Fruit fly (Drosophila melanogaster) whole organism, wandering third instar larva: ENCODE results near the gene Cyp4c3.

Source experiments
- Abd-B ChIP-seq: fragments of >200 bp; optimal IDR thresholded peaks from 2 replicates; lab custom pipeline; 2017; ENCODE audit warnings: missing biosample characterization, missing genetic modification characterization
- CG32264 ChIP-seq: fragments of 200-800 bp; sonication (Bioruptor generic); optimal IDR thresholded peaks from 2 replicates; lab custom pipeline; 2016; ENCODE audit warnings: missing biosample characterization, missing genetic modification characterization
- CG9705 ChIP-seq: fragments of 200-800 bp; sonication (Bioruptor generic); optimal IDR thresholded peaks from 2 replicates; lab custom pipeline; 2018; ENCODE audit warnings: missing biosample characterization, mild to moderate bottlenecking, missing genetic modification characterization
- CrebA ChIP-seq: fragments of 200-800 bp; sonication (Bioruptor generic); optimal IDR thresholded peaks from 2 replicates; lab custom pipeline; 2016; ENCODE audit warnings: missing biosample characterization, mild to moderate bottlenecking, missing genetic modification characterization, borderline replicate concordance
- Dfd ChIP-seq: fragments of >200 bp; optimal IDR thresholded peaks from 2 replicates; lab custom pipeline; 2017; ENCODE audit warnings: missing biosample characterization, missing genetic modification characterization
- Dif ChIP-seq: fragments of 200-275, 200-300 bp; sonication (Bioruptor generic); optimal IDR thresholded peaks from 2 replicates; lab custom pipeline; 2018; ENCODE audit warnings: missing biosample characterization, missing genetic modification characterization; ENCODE audit not compliant: partially characterized antibody
- GATAd ChIP-seq: sonication (Bioruptor generic); optimal IDR thresholded peaks from 2 replicates; lab custom pipeline; 2016; ENCODE audit warnings: missing biosample characterization, missing genetic modification characterization
- HLH106 ChIP-seq: fragments of 200-800 bp; optimal IDR thresholded peaks from 3 replicates; lab custom pipeline; 2019; ENCODE audit warnings: missing biosample characterization, mild to moderate bottlenecking, missing genetic modification characterization, moderate library complexity
- Hnf4 ChIP-seq: fragments of 200-800 bp; sonication (Bioruptor generic); optimal IDR thresholded peaks from 2 replicates; lab custom pipeline; 2016; ENCODE audit warnings: missing biosample characterization, mild to moderate bottlenecking, missing genetic modification characterization
- Hr78 ChIP-seq: fragments of >200 bp; optimal IDR thresholded peaks from 2 replicates; lab custom pipeline; 2017; ENCODE audit warnings: missing biosample characterization, missing genetic modification characterization
- Mio ChIP-seq: sonication (Bioruptor generic); optimal IDR thresholded peaks from 2 replicates; lab custom pipeline; 2016; ENCODE audit warnings: missing biosample characterization, missing genetic modification characterization
- Myc ChIP-seq: fragments of >200 bp; optimal IDR thresholded peaks from 2 replicates; lab custom pipeline; 2017
- N ChIP-seq: fragments of >200 bp; optimal IDR thresholded peaks from 2 replicates; lab custom pipeline; 2018; ENCODE audit warnings: missing biosample characterization, missing external identifiers, missing genetic modification characterization
- OdsH ChIP-seq: fragments of 200-800 bp; sonication (Bioruptor generic); optimal IDR thresholded peaks from 2 replicates; lab custom pipeline; 2016; ENCODE audit warnings: missing biosample characterization, mild to moderate bottlenecking, missing genetic modification characterization
- Sp1 ChIP-seq: fragments of 200-800 bp; sonication (Bioruptor generic); optimal IDR thresholded peaks from 3 replicates; lab custom pipeline; 2019; ENCODE audit warnings: missing biosample characterization, mild to moderate bottlenecking, missing genetic modification characterization, moderate library complexity
- Vsx2 ChIP-seq: fragments of 200-300, 225-300 bp; sonication (Bioruptor generic); optimal IDR thresholded peaks from 2 replicates; lab custom pipeline; 2018; ENCODE audit warnings: missing biosample characterization, missing genetic modification characterization; ENCODE audit not compliant: partially characterized antibody
- br ChIP-seq: fragments of 200-800 bp; sonication (Bioruptor generic); optimal IDR thresholded peaks from 2 replicates; lab custom pipeline; 2016; ENCODE audit warnings: missing biosample characterization, missing genetic modification characterization
- brk ChIP-seq: fragments of 200-800 bp; sonication (Bioruptor generic); optimal IDR thresholded peaks from 2 replicates; lab custom pipeline; 2016; ENCODE audit warnings: missing biosample characterization, mild to moderate bottlenecking, missing genetic modification characterization
- dl ChIP-seq, 2 experiments: fragments of 175-275, 200-275 bp in 1 of 2; fragments of 200-275 bp in 1 of 2; sonication (Bioruptor generic); optimal IDR thresholded peaks; lab custom pipeline; 2018; ENCODE audit warnings: mild to moderate bottlenecking in 2 of 2, missing biosample characterization in 2 of 2, missing genetic modification characterization in 2 of 2, moderate library complexity in 2 of 2; ENCODE audit not compliant: partially characterized antibody in 2 of 2, insufficient read depth in 1 of 2
- dmrt93B ChIP-seq: fragments of 200-800 bp; sonication (Bioruptor generic); optimal IDR thresholded peaks from 2 replicates; lab custom pipeline; 2018; ENCODE audit warnings: missing biosample characterization, mild to moderate bottlenecking, missing genetic modification characterization
- dsf ChIP-seq: sonication (Bioruptor generic); optimal IDR thresholded peaks from 2 replicates; lab custom pipeline; 2016; ENCODE audit warnings: missing biosample characterization, missing genetic modification characterization, borderline replicate concordance
- ey ChIP-seq: fragments of 200-800 bp; sonication (Bioruptor generic); optimal IDR thresholded peaks from 2 replicates; lab custom pipeline; 2016; ENCODE audit warnings: missing biosample characterization, missing genetic modification characterization
- foxo ChIP-seq, 2 experiments: fragments of 200-800 bp; sonication (Bioruptor generic); optimal IDR thresholded peaks; 2 replicates in 1 of 2; 3 replicates in 1 of 2; lab custom pipeline; 2016 to 2017; ENCODE audit warnings: missing biosample characterization in 2 of 2, missing genetic modification characterization in 2 of 2
- h ChIP-seq: fragments of 200-800 bp; sonication (Bioruptor generic); optimal IDR thresholded peaks from 3 replicates; lab custom pipeline; 2016; ENCODE audit warnings: missing biosample characterization, mild to moderate bottlenecking, missing genetic modification characterization
- jim ChIP-seq: fragments of 175-275, 200-325 bp; sonication (Bioruptor generic); optimal IDR thresholded peaks from 2 replicates; lab custom pipeline; 2016; ENCODE audit warnings: missing biosample characterization, mild to moderate bottlenecking, missing genetic modification characterization
- lola ChIP-seq: fragments of >200 bp; optimal IDR thresholded peaks from 2 replicates; lab custom pipeline; 2017; ENCODE audit warnings: missing biosample characterization, missing genetic modification characterization
- pan ChIP-seq: fragments of >200 bp; optimal IDR thresholded peaks from 2 replicates; lab custom pipeline; 2017
- psq ChIP-seq: fragments of 200-800 bp; sonication (Bioruptor generic); optimal IDR thresholded peaks from 3 replicates; lab custom pipeline; 2017; ENCODE audit warnings: missing biosample characterization, mild to moderate bottlenecking, missing genetic modification characterization, moderate library complexity
- rgr ChIP-seq: fragments of 200-800 bp; sonication (Bioruptor generic); optimal IDR thresholded peaks from 3 replicates; lab custom pipeline; 2016; ENCODE audit warnings: missing biosample characterization, mild to moderate bottlenecking, missing genetic modification characterization
- sage ChIP-seq: fragments of 200-800 bp; sonication (Bioruptor generic); optimal IDR thresholded peaks from 2 replicates; lab custom pipeline; 2016; ENCODE audit warnings: missing biosample characterization, mild to moderate bottlenecking, missing genetic modification characterization
- sv ChIP-seq: fragments of 200-800 bp; sonication (Bioruptor generic); optimal IDR thresholded peaks from 3 replicates; lab custom pipeline; 2016; ENCODE audit warnings: missing biosample characterization, missing genetic modification characterization
- usp ChIP-seq: fragments of >200 bp; optimal IDR thresholded peaks from 2 replicates; lab custom pipeline; 2017; ENCODE audit warnings: missing biosample characterization, missing genetic modification characterization
- woc ChIP-seq: sonication (Bioruptor generic); optimal IDR thresholded peaks from 2 replicates; lab custom pipeline; 2016; ENCODE audit warnings: missing biosample characterization, mild to moderate bottlenecking, missing genetic modification characterization

Gene Cyp4c3

dm6 chr3R:30860561-30860928 is 33.3 kb upstream of the Cyp4c3 start:
- TF ChIP-seq rgr (GFP tag; lab: Kevin White, UChicago) (no peak), foxo (GFP tag; optimal IDR thresholded peaks at IDR 0.05; lab: Kevin White, UChicago) (no peak), Myc (lab: Kevin White, UChicago) (no peak), lola (GFP tag; lab: Kevin White, UChicago) (no peak), CrebA (GFP tag; lab: Kevin White, UChicago) (no peak), usp (no peak), psq (GFP tag; lab: Kevin White, UChicago) (no peak), N (GFP tag; lab: Kevin White, UChicago) (no peak)

- TF ChIP-seq rgr (GFP tag; lab: Kevin White, UChicago) = no peak
- no peak for TF ChIP-seq Mio (GFP tag; lab: Kevin White, UChicago)
- no peak for TF ChIP-seq Dif (GFP tag; lab: Kevin White, UChicago)
- TF ChIP-seq Dfd = no peak
- TF ChIP-seq ey = no peak
- no peak for TF ChIP-seq dl (GFP tag; optimal IDR thresholded peaks at IDR 0.05; lab: Kevin White, UChicago; ENCODE audit: insufficient read depth in 1 of 2, partially characterized antibody in 2 of 2)
- TF ChIP-seq dmrt93B (GFP tag; lab: Kevin White, UChicago) = no peak
- TF ChIP-seq GATAd (GFP tag; lab: Kevin White, UChicago) = no peak
- no peak for TF ChIP-seq usp
- TF ChIP-seq Hr78 (GFP tag; lab: Kevin White, UChicago) = no peak
- no peak for TF ChIP-seq psq (GFP tag; lab: Kevin White, UChicago)
- no peak for TF ChIP-seq CrebA (GFP tag; lab: Kevin White, UChicago)
Observed at dm6 chr3R:30862471-30862870, 31.4 kb upstream of the Cyp4c3 start.

- TF ChIP-seq rgr (GFP tag; lab: Kevin White, UChicago) = no peak
- TF ChIP-seq Hnf4 (GFP tag; lab: Kevin White, UChicago) = no peak
- TF ChIP-seq dmrt93B (GFP tag; lab: Kevin White, UChicago) = no peak
- TF ChIP-seq usp = no peak
- no peak for TF ChIP-seq CG32264
- no peak for TF ChIP-seq psq (GFP tag; lab: Kevin White, UChicago)
- TF ChIP-seq dl (GFP tag; optimal IDR thresholded peaks at IDR 0.05; lab: Kevin White, UChicago; ENCODE audit: insufficient read depth in 1 of 2, partially characterized antibody in 2 of 2) = no peak
- no peak for TF ChIP-seq HLH106 (tag; lab: Kevin White, UChicago)
- TF ChIP-seq dsf = no peak
- TF ChIP-seq CG9705 (GFP tag; lab: Kevin White, UChicago) = no peak
- no peak for TF ChIP-seq pan (lab: Kevin White, UChicago)
- TF ChIP-seq Sp1 (GFP tag; lab: Kevin White, UChicago) = no peak
- TF ChIP-seq foxo (GFP tag; optimal IDR thresholded peaks at IDR 0.05; lab: Kevin White, UChicago) = no peak
- TF ChIP-seq CrebA (GFP tag; lab: Kevin White, UChicago) = no peak
- TF ChIP-seq sv (GFP tag; lab: Kevin White, UChicago) = no peak
- no peak for TF ChIP-seq Vsx2 (GFP tag; lab: Kevin White, UChicago)
Observed at dm6 chr3R:30863971-30864370, 29.9 kb upstream of the Cyp4c3 start.

- no peak for TF ChIP-seq brk (GFP tag; lab: Kevin White, UChicago)
- no peak for TF ChIP-seq pan (lab: Kevin White, UChicago)
- no peak for TF ChIP-seq Mio (GFP tag; lab: Kevin White, UChicago)
- no peak for TF ChIP-seq dmrt93B (GFP tag; lab: Kevin White, UChicago)
- no peak for TF ChIP-seq N (GFP tag; lab: Kevin White, UChicago)
- TF ChIP-seq br (GFP tag; lab: Kevin White, UChicago) = no peak
- TF ChIP-seq dsf = no peak
- no peak for TF ChIP-seq Abd-B (GFP tag; lab: Kevin White, UChicago)
- no peak for TF ChIP-seq woc (GFP tag; lab: Kevin White, UChicago)
- no peak for TF ChIP-seq rgr (GFP tag; lab: Kevin White, UChicago)
- no peak for TF ChIP-seq usp
- TF ChIP-seq h (GFP tag; lab: Kevin White, UChicago) = no peak
- no peak for TF ChIP-seq OdsH (GFP tag; lab: Kevin White, UChicago)
- TF ChIP-seq sage (GFP tag; lab: Kevin White, UChicago) = no peak
- no peak for TF ChIP-seq psq (GFP tag; lab: Kevin White, UChicago)
- TF ChIP-seq foxo (GFP tag; optimal IDR thresholded peaks at IDR 0.05; lab: Kevin White, UChicago) = no peak
- no peak for TF ChIP-seq Myc (lab: Kevin White, UChicago)
- no peak for TF ChIP-seq sv (GFP tag; lab: Kevin White, UChicago)
- no peak for TF ChIP-seq Dfd
- TF ChIP-seq jim = no peak
Observed at dm6 chr3R:30864465-30864864, 29.4 kb upstream of the Cyp4c3 start.
